Worm (Caenorhabditis elegans) whole organism, L4 larva: ENCODE data around the gene C04H4.1.

Source experiments
- arid-1 ChIP-seq: fragments of 200-800 bp; sonication (Bioruptor generic); conservative IDR thresholded peaks from 2 replicates; pipeline ENCODE4 v1.3.6; 2022; ENCODE audit warnings: missing genetic modification reagents, missing genetic modification characterization, missing compliant biosample characterization
- nhr-28 ChIP-seq: fragments of 150-350 bp; optimal IDR thresholded peaks from 2 replicates; lab custom pipeline; 2014; ENCODE audit warnings: missing biosample characterization, missing genetic modification characterization
- nhr-42 ChIP-seq: fragments of 200-800 bp; sonication (Bioruptor generic); IDR thresholded peaks from 2 replicates; pipeline ENCODE4 v1.3.6; 2022; ENCODE audit warnings: missing genetic modification characterization, missing compliant biosample characterization
- nhr-6 ChIP-seq: fragments of 150-350 bp; optimal IDR thresholded peaks from 2 replicates; lab custom pipeline; 2014; ENCODE audit warnings: missing biosample characterization, missing genetic modification characterization
- php-3 ChIP-seq: fragments of 200-800 bp; sonication (Bioruptor generic); IDR thresholded peaks from 2 replicates; pipeline ENCODE4 v1.3.6; 2022; ENCODE audit warnings: missing genetic modification reagents, missing genetic modification characterization, missing compliant biosample characterization

- TF ChIP-seq nhr-28 (tag; lab: Kevin White, UChicago), result no peak
- TF ChIP-seq nhr-6, result no peak
- no peak for TF ChIP-seq arid-1 (GFP tag; lab: Robert Waterston, UW)
- TF ChIP-seq nhr-42 (GFP tag; lab: Robert Waterston, UW), result no peak
- no peak for TF ChIP-seq php-3
These were observed at the start of gene C04H4.1 for ce11 chrII:7958544-7958943.
